In genomic region chr3R:10784058-10784499, dm6 we compare ENCODE assay signal across 1 fruit fly cellular context.
A peak's percentile ranks its signal among the peaks of the same experiment; 100 is the strongest.
TF ChIP-seq lines count a peak whose summit lies in the region.

Gene mRpL37 (minus strand): TSS chr3R:10784092.
Gene Rbp1 (plus strand): TSS chr3R:10784383.

TF ChIP-seq in whole organism, embryonic, 481 proteins besides CTCF, POLR2A, EP300 and RAD21 (continued from another document):
- no peak; the same call in 1 of the 2 replicates for TF ChIP-seq vvl (GFP tag; IDR thresholded peaks at IDR 0.05; lab: Robert Waterston, UW)
- TF ChIP-seq CG6689 (GFP tag; IDR thresholded peaks at IDR 0.05; lab: Robert Waterston, UW) = peak; percentile 63
- TF ChIP-seq peb (GFP tag; IDR thresholded peaks at IDR 0.05; lab: Robert Waterston, UW) = peak; percentile 54; the same call in 1 of the 2 replicates
- TF ChIP-seq CG14860 (GFP tag; IDR thresholded peaks at IDR 0.05; lab: Robert Waterston, UW; ENCODE audit: partially characterized antibody) = peak; percentile 95
- TF ChIP-seq stwl (tag; optimal IDR thresholded peaks at IDR 0.05; lab: Kevin White, UChicago) = peak; percentile 66
- peak; percentile 84 for TF ChIP-seq CG4617 (GFP tag; optimal IDR thresholded peaks at IDR 0.05; lab: Kevin White, UChicago; ENCODE audit: borderline replicate concordance)
- no peak for TF ChIP-seq lab (GFP tag; optimal IDR thresholded peaks at IDR 0.05; lab: Kevin White, UChicago)
- no peak for TF ChIP-seq Dip2 (GFP tag; IDR thresholded peaks at IDR 0.05; lab: Robert Waterston, UW)
- TF ChIP-seq CG3065 (GFP tag; optimal IDR thresholded peaks at IDR 0.05; lab: Kevin White, UChicago) = peak; percentile 23
- peak; percentile 96 for TF ChIP-seq CG31441 (GFP tag; IDR thresholded peaks at IDR 0.05; lab: Robert Waterston, UW)
- TF ChIP-seq CG1832 (GFP tag; optimal IDR thresholded peaks at IDR 0.05; lab: Kevin White, UChicago) = no peak
- peak; percentile 63 for TF ChIP-seq CG10979 (tag; optimal IDR thresholded peaks at IDR 0.05; lab: Kevin White, UChicago)
- TF ChIP-seq CG4730 (GFP tag; IDR thresholded peaks at IDR 0.05; lab: Robert Waterston, UW) = peak; percentile 69
- peak in 1 of 2 experiments; percentile 16 for TF ChIP-seq Dfd (GFP tag; optimal IDR thresholded peaks at IDR 0.05; lab: Kevin White, UChicago)
- TF ChIP-seq bab2 (GFP tag; optimal IDR thresholded peaks at IDR 0.05; lab: Kevin White, UChicago) = peak; percentile 60
- TF ChIP-seq BEAF-32 (GFP tag; optimal IDR thresholded peaks at IDR 0.05; lab: Kevin White, UChicago) = peak; percentile 97
- TF ChIP-seq CG1529 (GFP tag; optimal IDR thresholded peaks at IDR 0.05; lab: Kevin White, UChicago) = peak; percentile 24
- peak; percentile 47 for TF ChIP-seq esg (GFP tag; conservative IDR thresholded peaks at IDR 0.05; lab: Robert Waterston, UW)
- TF ChIP-seq Atf3 (GFP tag; optimal IDR thresholded peaks at IDR 0.05; lab: Kevin White, UChicago) = no peak
- TF ChIP-seq Ets97D (GFP tag; optimal IDR thresholded peaks at IDR 0.05; lab: Kevin White, UChicago) = peak; percentile 54
- no peak for TF ChIP-seq CG43689 (GFP tag; IDR thresholded peaks at IDR 0.05; lab: Robert Waterston, UW)
- peak; percentile 80 for TF ChIP-seq CG10267 (tag; optimal IDR thresholded peaks at IDR 0.05; lab: Kevin White, UChicago)
- TF ChIP-seq maf-S (GFP tag; optimal IDR thresholded peaks at IDR 0.05; lab: Kevin White, UChicago) = peak; percentile 12
- peak; percentile 59 for TF ChIP-seq CG10543 (GFP tag; optimal IDR thresholded peaks at IDR 0.05; lab: Kevin White, UChicago)
- TF ChIP-seq org-1 (GFP tag; optimal IDR thresholded peaks at IDR 0.05; lab: Kevin White, UChicago) = no peak
- TF ChIP-seq CG42726 (GFP tag; IDR thresholded peaks at IDR 0.05; lab: Robert Waterston, UW; ENCODE audit: partially characterized antibody) = no peak
- TF ChIP-seq jigr1 (GFP tag; IDR thresholded peaks at IDR 0.05; lab: Robert Waterston, UW) = peak; percentile 66; the same call in 2 of the 3 replicates
- TF ChIP-seq Gug (GFP tag; IDR thresholded peaks at IDR 0.05; lab: Robert Waterston, UW) = peak; percentile 73; the same call in 3 of the 4 replicates
- TF ChIP-seq sisA (GFP tag; IDR thresholded peaks at IDR 0.05; lab: Robert Waterston, UW) = peak; percentile 86
- TF ChIP-seq slou (GFP tag; optimal IDR thresholded peaks at IDR 0.05; lab: Kevin White, UChicago) = peak; percentile 80
- peak; percentile 52 for TF ChIP-seq danr (GFP tag; IDR thresholded peaks at IDR 0.05; lab: Robert Waterston, UW)
- TF ChIP-seq CG3995 (GFP tag; optimal IDR thresholded peaks at IDR 0.05; lab: Kevin White, UChicago) = peak; percentile 98
- peak; percentile 55 for TF ChIP-seq Fer1 (GFP tag; optimal IDR thresholded peaks at IDR 0.05; lab: Kevin White, UChicago)
- peak; percentile 72 for TF ChIP-seq Sox100B (GFP tag; optimal IDR thresholded peaks at IDR 0.05; lab: Kevin White, UChicago)
- TF ChIP-seq CG15479 (GFP tag; optimal IDR thresholded peaks at IDR 0.05; lab: Kevin White, UChicago) = no peak
- peak; percentile 52 for TF ChIP-seq CG18619 (GFP tag; optimal IDR thresholded peaks at IDR 0.05; lab: Kevin White, UChicago)
- peak; percentile 63 for TF ChIP-seq CG2116 (GFP tag; optimal IDR thresholded peaks at IDR 0.05; lab: Kevin White, UChicago)
- TF ChIP-seq zfh2 (GFP tag; optimal IDR thresholded peaks at IDR 0.05; lab: Kevin White, UChicago) = peak; percentile 67
- peak; percentile 83 for TF ChIP-seq dmrt11E (tag; optimal IDR thresholded peaks at IDR 0.05; lab: Kevin White, UChicago)
- TF ChIP-seq gcm2 (GFP tag; optimal IDR thresholded peaks at IDR 0.05; lab: Kevin White, UChicago) = no peak
- no peak for TF ChIP-seq usp (GFP tag; optimal IDR thresholded peaks at IDR 0.05; lab: Kevin White, UChicago)
- no peak for TF ChIP-seq ci (GFP tag; IDR thresholded peaks at IDR 0.05; lab: Robert Waterston, UW)
- peak; percentile 82 for TF ChIP-seq CG2678 (tag; optimal IDR thresholded peaks at IDR 0.05; lab: Kevin White, UChicago)
- TF ChIP-seq CG8944 (GFP tag; optimal IDR thresholded peaks at IDR 0.05; lab: Kevin White, UChicago) = peak; percentile 34
- TF ChIP-seq CG10147 (GFP tag; optimal IDR thresholded peaks at IDR 0.05; lab: Kevin White, UChicago) = peak; percentile 86
- no peak; the same call in 2 of the 3 replicates for TF ChIP-seq ken (GFP tag; IDR thresholded peaks at IDR 0.05; lab: Robert Waterston, UW)
- no peak for TF ChIP-seq disco-r (GFP tag; optimal IDR thresholded peaks at IDR 0.05; lab: Kevin White, UChicago)
- TF ChIP-seq Vsx1 (GFP tag; optimal IDR thresholded peaks at IDR 0.05; lab: Kevin White, UChicago) = no peak
- TF ChIP-seq Usf (GFP tag; optimal IDR thresholded peaks at IDR 0.05; lab: Kevin White, UChicago) = peak; percentile 51
- peak; percentile 88 for TF ChIP-seq CG9215 (GFP tag; IDR thresholded peaks at IDR 0.05; lab: Robert Waterston, UW)
- peak; percentile 11 for TF ChIP-seq trh (GFP tag; optimal IDR thresholded peaks at IDR 0.05; lab: Kevin White, UChicago)
